Fruit fly (Drosophila melanogaster) whole organism: ENCODE data around the gene CG43163.

Experiments
- CG8478 ChIP-seq: fragments of >200 bp; optimal IDR thresholded peaks from 2 replicates; lab custom pipeline; 2018; ENCODE audit warnings: inconsistent platforms
- Dll ChIP-seq: fragments of >200 bp; optimal IDR thresholded peaks from 2 replicates; lab custom pipeline; 2017
- EcR ChIP-seq, 2 experiments: fragments of >200 bp; optimal IDR thresholded peaks; 2 replicates each; lab custom pipeline; 2017; ENCODE audit warnings: missing biosample characterization in 2 of 2, missing genetic modification characterization in 2 of 2, missing genetic modification reagents in 2 of 2
- pan ChIP-seq: fragments of >200 bp; optimal IDR thresholded peaks from 2 replicates; lab custom pipeline; 2017
- psq ChIP-seq: fragments of >200 bp; optimal IDR thresholded peaks from 2 replicates; lab custom pipeline; 2017
- usp ChIP-seq: fragments of >200 bp; optimal IDR thresholded peaks from 2 replicates; lab custom pipeline; 2017; ENCODE audit warnings: missing biosample characterization, missing genetic modification characterization, mixed read lengths

The CG43163 gene

DNA sequence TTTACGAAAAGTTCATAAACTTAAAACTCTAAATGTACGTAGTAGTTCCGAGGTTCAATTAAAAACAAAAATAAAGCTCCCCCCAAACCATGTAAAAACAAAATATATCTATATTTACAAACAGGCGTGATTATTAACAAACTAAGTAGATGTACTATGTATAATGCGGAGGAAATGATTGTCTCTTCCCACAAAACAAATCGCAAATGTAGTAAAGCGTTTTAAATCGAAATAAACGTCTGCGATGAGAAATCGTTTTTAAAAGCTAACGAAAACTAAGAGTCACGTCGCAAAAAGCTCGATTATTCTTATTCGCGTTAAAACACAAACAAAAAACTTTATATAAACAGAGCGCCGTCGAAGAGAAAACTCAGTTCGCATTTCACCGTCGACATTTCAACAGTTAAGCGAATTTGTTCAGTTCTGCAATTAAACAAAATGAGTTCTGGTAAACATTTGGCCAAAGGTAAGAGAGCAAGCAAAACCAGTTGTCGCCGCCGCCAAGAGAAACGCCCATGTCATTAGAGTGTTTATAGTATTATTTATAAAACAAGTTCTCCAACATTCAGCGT lies 11.7 kb upstream of the CG43163 start, which contains the start of gene GstO3:
GstO3 (plus strand) TSS at position 370 of the 572 bp plus-strand sequence.
- no peak for TF ChIP-seq pan

DNA sequence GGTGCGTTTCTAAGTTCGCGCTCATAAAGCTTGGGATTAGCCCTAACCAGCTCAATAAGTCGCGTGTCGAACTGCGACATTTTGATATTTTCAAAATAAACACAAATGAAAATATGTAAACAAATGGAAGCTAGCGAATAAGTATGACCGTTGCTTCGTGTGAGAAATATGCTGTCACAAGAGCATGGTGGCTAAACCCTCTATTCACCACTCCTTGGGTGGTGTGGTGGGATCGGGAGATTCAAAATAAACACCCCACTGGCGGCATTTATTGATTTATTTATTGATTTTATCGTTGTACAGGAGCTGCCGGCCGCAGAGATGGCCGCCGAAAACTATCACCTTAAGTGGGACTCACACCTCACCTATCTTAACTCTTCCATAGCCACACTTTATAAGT lies 7.8 kb upstream of the CG43163 start, which contains the start of gene CG6683:
CG6683 (minus strand) TSS at position 154 of the 400 bp plus-strand sequence.
- TF ChIP-seq usp (GFP tag; lab: Kevin White, UChicago), result no peak
- no peak for TF ChIP-seq Dll (lab: Kevin White, UChicago)
- no peak for TF ChIP-seq EcR (GFP tag; optimal IDR thresholded peaks at IDR 0.05; lab: Kevin White, UChicago)
- no peak for TF ChIP-seq psq (lab: Kevin White, UChicago)

dm6 chr3L:8513258-8513657 lies 6.3 kb upstream of the CG43163 start:
- TF ChIP-seq Dll (lab: Kevin White, UChicago), result no peak
- TF ChIP-seq EcR (GFP tag; optimal IDR thresholded peaks at IDR 0.05; lab: Kevin White, UChicago), result no peak
- TF ChIP-seq usp (GFP tag; lab: Kevin White, UChicago), result no peak
- TF ChIP-seq pan, result no peak
- TF ChIP-seq CG8478 (lab: Kevin White, UChicago), result no peak
- TF ChIP-seq psq (lab: Kevin White, UChicago), result no peak

- TF ChIP-seq usp (GFP tag; lab: Kevin White, UChicago) (no peak), EcR (GFP tag; optimal IDR thresholded peaks at IDR 0.05; lab: Kevin White, UChicago) (no peak), Dll (lab: Kevin White, UChicago) (no peak), psq (lab: Kevin White, UChicago) (no peak)
Observed at dm6 chr3L:8512428-8512827, 5.5 kb upstream of the CG43163 start, which contains the start of gene CG6765. Gene CG6765 (plus strand): TSS chr3L:8512767.

dm6 chr3L:8509567-8510109 lies 2.7 kb upstream of the CG43163 start, which contains the start of the genes ZC3H3 and Pus7:
Gene ZC3H3 (minus strand): TSS chr3L:8509763.
Gene Pus7 (plus strand): TSS chr3L:8510003.
- TF ChIP-seq CG8478 (lab: Kevin White, UChicago) (no peak), usp (GFP tag; lab: Kevin White, UChicago) (no peak), EcR (GFP tag; optimal IDR thresholded peaks at IDR 0.05; lab: Kevin White, UChicago) (no peak), psq (lab: Kevin White, UChicago) (no peak), Dll (lab: Kevin White, UChicago) (no peak), pan (no peak)

DNA sequence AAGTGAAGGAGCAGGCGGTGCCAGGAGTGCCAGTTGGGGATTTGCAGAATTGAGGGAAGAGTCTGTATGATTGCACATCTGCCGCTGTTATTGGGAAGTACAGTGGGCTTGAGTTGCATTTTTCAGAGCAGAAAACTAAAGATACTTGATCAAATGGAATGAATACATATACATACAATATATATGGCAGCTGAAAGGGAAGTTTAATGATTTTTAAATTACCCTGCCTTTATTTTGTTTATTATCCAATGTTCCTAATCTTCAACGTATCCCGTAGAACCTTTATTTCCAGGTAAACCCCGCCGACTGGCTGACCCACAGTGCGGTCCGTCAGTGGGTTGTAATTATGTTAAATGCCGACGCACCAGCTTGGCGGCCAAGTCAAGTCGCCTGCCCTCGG lies 26.0 kb downstream of the CG43163 start:
- TF ChIP-seq psq (lab: Kevin White, UChicago), result no peak
- no peak for TF ChIP-seq usp (GFP tag; lab: Kevin White, UChicago)
- no peak for TF ChIP-seq EcR (GFP tag; optimal IDR thresholded peaks at IDR 0.05; lab: Kevin White, UChicago)
- TF ChIP-seq Dll (lab: Kevin White, UChicago), result no peak
- TF ChIP-seq CG8478 (lab: Kevin White, UChicago), result no peak
- TF ChIP-seq pan, result no peak

- TF ChIP-seq pan (peak; percentile 65), CG8478 (lab: Kevin White, UChicago) (no peak), Dll (lab: Kevin White, UChicago) (no peak), usp (GFP tag; lab: Kevin White, UChicago) (no peak), EcR (GFP tag; optimal IDR thresholded peaks at IDR 0.05; lab: Kevin White, UChicago) (no peak), psq (lab: Kevin White, UChicago) (no peak)
Observed at dm6 chr3L:8461229-8462004, 45.5 kb downstream of the CG43163 start.

DNA sequence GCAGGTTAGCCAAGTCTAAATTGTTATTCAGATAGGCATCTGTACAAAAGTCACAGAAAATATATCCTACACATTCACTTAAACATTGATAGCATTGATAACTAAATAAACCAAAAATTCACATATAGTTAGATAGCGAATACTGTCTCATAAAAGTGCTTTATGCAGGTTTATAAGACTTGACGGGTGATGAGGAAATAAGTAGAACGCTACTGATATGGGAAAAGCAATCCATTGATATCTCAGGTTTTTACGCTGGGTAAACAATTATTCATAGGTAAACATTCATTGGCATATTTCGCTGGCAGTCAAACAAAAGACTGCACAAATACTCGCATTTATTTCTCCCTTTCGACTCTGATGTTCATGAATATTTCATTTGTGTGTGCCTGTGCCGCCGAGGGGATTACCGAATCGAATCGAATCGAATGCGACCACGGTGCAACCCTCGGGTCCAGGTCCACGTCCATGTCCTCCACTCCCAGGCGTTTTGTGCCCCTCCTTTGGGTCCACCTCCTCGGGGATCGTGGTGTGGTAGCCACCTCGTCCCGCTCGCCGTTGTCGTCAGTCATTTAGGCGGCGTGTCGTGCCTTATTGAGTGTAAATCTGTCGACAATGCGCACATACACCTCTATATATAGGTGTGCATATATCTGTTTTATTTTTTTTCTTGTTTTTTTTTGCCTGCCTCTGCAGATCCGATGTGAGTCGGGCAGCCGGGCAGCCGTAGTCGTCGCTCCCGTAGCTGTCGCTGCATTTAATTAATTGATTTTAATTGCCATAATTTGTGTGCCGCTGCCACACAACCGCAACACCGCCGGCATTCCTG lies 46.7 kb downstream of the CG43163 start:
- TF ChIP-seq pan, result no peak
- TF ChIP-seq usp (GFP tag; lab: Kevin White, UChicago), result no peak
- no peak for TF ChIP-seq EcR (GFP tag; optimal IDR thresholded peaks at IDR 0.05; lab: Kevin White, UChicago)
- TF ChIP-seq psq (lab: Kevin White, UChicago), result no peak
- no peak for TF ChIP-seq CG8478 (lab: Kevin White, UChicago)
- no peak for TF ChIP-seq Dll (lab: Kevin White, UChicago)

DNA sequence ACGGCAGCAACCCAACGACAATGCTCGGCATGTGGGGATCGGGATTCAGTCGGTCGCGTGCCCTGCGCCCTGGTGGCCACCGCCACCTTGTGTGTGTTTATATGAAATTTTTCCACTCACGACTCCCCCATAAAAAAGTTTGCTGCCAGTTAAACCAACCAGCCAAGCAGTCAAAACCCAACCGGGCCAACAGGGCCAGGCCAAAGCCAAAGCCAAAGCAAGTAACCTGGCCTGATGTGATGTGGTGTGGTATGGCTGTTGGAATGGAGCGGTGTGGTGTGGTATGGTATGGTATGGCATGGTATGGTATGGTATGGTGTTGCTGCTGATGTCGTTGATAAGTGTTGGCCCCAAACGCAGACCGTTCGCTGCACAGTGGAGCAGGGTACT lies 47.3 kb downstream of the CG43163 start:
- no peak for TF ChIP-seq Dll (lab: Kevin White, UChicago)
- no peak for TF ChIP-seq CG8478 (lab: Kevin White, UChicago)
- TF ChIP-seq pan, result no peak
- no peak for TF ChIP-seq usp (GFP tag; lab: Kevin White, UChicago)
- TF ChIP-seq psq (lab: Kevin White, UChicago), result no peak
- TF ChIP-seq EcR (GFP tag; optimal IDR thresholded peaks at IDR 0.05; lab: Kevin White, UChicago), result no peak

DNA sequence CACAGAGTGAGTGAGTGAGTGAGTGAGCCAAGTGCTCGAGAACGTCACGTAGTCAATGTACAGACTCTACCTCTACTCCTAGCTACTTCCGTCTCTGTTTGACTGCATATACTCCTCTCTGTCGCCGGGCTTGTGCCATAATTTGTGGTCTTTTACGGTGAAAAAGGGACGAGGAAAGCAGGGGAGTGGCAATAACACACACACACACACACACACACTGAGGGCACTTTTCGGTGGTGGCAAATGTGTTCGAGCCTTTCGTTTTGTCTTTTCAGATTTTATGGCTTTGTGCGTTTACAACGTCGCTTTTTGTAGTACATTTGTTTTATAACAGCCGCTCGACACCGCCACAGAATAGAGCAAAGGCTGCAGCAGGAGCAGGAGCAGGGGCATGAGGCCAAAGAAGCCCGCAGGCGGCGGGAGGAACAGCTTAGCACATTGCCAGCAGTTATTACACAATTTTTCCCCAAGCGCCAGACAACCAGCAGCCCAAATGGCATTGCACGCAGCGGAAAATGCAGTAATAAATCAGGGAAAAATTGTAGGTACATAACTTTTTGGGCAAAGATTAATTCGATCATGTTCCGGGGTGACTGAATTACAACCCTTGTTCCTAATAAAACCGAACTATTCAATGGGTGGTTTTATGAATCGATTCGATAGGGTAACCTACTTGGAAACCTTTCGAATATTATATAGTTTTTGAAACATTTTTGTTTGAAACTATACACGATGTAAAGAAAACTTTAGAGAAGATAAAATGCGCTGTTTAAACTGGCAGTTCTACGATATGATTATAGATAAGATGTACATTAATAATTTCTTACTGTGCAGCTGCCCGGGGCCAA lies 48.0 kb downstream of the CG43163 start:
- no peak for TF ChIP-seq Dll (lab: Kevin White, UChicago)
